Fruit fly (Drosophila melanogaster) whole organism, prepupa: Measurements from ENCODE around the gene cdi.
A peak's percentile ranks its signal among the peaks of the same experiment; 100 is the strongest.

ENCODE experiments used
- CG10631 ChIP-seq: fragments of 200-800 bp; sonication (Bioruptor generic); optimal IDR thresholded peaks from 2 replicates; lab custom pipeline; 2016; ENCODE audit warnings: missing biosample characterization, missing genetic modification characterization
- CG11294 ChIP-seq: fragments of 200-800 bp; sonication (Bioruptor generic); IDR thresholded peaks from 2 replicates; pipeline ENCODE4 v1.3.6; 2022; ENCODE audit warnings: missing biosample characterization, missing genetic modification characterization
- CG3032 ChIP-seq: fragments of 200-800 bp; optimal IDR thresholded peaks from 2 replicates; lab custom pipeline; 2019; ENCODE audit warnings: missing biosample characterization, mild to moderate bottlenecking, missing genetic modification characterization, moderate library complexity
- CG31627 ChIP-seq: fragments of 200-800 bp; sonication (Bioruptor generic); optimal IDR thresholded peaks from 3 replicates; lab custom pipeline; 2016; ENCODE audit warnings: missing biosample characterization, missing genetic modification characterization
- CG3919 ChIP-seq: fragments of 200-800 bp; sonication (Bioruptor generic); optimal IDR thresholded peaks from 3 replicates; lab custom pipeline; 2016; ENCODE audit warnings: missing biosample characterization, missing genetic modification characterization
- CG6792 ChIP-seq: fragments of 200-800 bp; sonication (Bioruptor generic); optimal IDR thresholded peaks from 3 replicates; lab custom pipeline; 2016; ENCODE audit warnings: missing biosample characterization, missing genetic modification characterization
- CG6854 ChIP-seq: fragments of 200-800 bp; sonication (Bioruptor generic); optimal IDR thresholded peaks from 2 replicates; lab custom pipeline; 2017; ENCODE audit warnings: missing biosample characterization, mild to moderate bottlenecking, missing genetic modification characterization
- CG8319 ChIP-seq: fragments of 200-800 bp; sonication (Bioruptor generic); optimal IDR thresholded peaks from 3 replicates; lab custom pipeline; 2016; ENCODE audit warnings: missing biosample characterization, missing genetic modification characterization
- CG8632 ChIP-seq: fragments of 200-800 bp; sonication (Bioruptor generic); optimal IDR thresholded peaks from 3 replicates; lab custom pipeline; 2016; ENCODE audit warnings: missing biosample characterization, missing genetic modification characterization
- CG9139 ChIP-seq: fragments of 200-800 bp; sonication (Bioruptor generic); optimal IDR thresholded peaks from 3 replicates; lab custom pipeline; 2017; ENCODE audit warnings: missing biosample characterization, mild to moderate bottlenecking, missing genetic modification characterization
- Eip75B ChIP-seq: fragments of 200-800 bp; sonication (Bioruptor generic); optimal IDR thresholded peaks from 3 replicates; lab custom pipeline; 2016; ENCODE audit warnings: missing biosample characterization, missing genetic modification characterization
- Eip78C ChIP-seq: fragments of 200-800 bp; sonication (Bioruptor generic); peaks from one replicate; lab custom pipeline; 2016; ENCODE audit warnings: missing biosample characterization, missing genetic modification characterization
- Ets21C ChIP-seq: fragments of 200-800 bp; sonication (Bioruptor generic); optimal IDR thresholded peaks from 3 replicates; lab custom pipeline; 2016; ENCODE audit warnings: missing biosample characterization, missing genetic modification characterization
- Gug ChIP-seq: fragments of 200-800 bp; sonication (Bioruptor generic); IDR thresholded peaks from 2 replicates; pipeline ENCODE4 v1.3.6; 2022; ENCODE audit warnings: missing biosample characterization, missing genetic modification characterization
- Hr38 ChIP-seq: sonication (Bioruptor generic); optimal IDR thresholded peaks from 2 replicates; lab custom pipeline; 2016; ENCODE audit warnings: missing biosample characterization, missing genetic modification characterization
- Hr39 ChIP-seq: fragments of 200-800 bp; sonication (Bioruptor generic); optimal IDR thresholded peaks from 2 replicates; lab custom pipeline; 2016; ENCODE audit warnings: missing biosample characterization, missing genetic modification characterization
- Hr4 ChIP-seq: fragments of 200-800 bp; sonication (Bioruptor generic); optimal IDR thresholded peaks from 3 replicates; lab custom pipeline; 2016; ENCODE audit warnings: missing biosample characterization, missing genetic modification characterization
- Lpt ChIP-seq: fragments of 200-800 bp; sonication (Bioruptor generic); optimal IDR thresholded peaks from 3 replicates; lab custom pipeline; 2016; ENCODE audit warnings: missing biosample characterization, missing genetic modification characterization
- OdsH ChIP-seq: fragments of 200-800 bp; sonication (Bioruptor generic); optimal IDR thresholded peaks from 3 replicates; lab custom pipeline; 2016; ENCODE audit warnings: missing biosample characterization, missing genetic modification characterization
- Sox14 ChIP-seq: fragments of 200-800 bp; sonication (Bioruptor generic); optimal IDR thresholded peaks from 3 replicates; lab custom pipeline; 2016; ENCODE audit warnings: missing biosample characterization, missing genetic modification characterization
- Sox15 ChIP-seq: fragments of 200-800 bp; sonication (Bioruptor generic); optimal IDR thresholded peaks from 3 replicates; lab custom pipeline; 2016; ENCODE audit warnings: missing biosample characterization, missing genetic modification characterization
- achi ChIP-seq: fragments of 200-800 bp; sonication (Bioruptor generic); optimal IDR thresholded peaks from 3 replicates; lab custom pipeline; 2016; ENCODE audit warnings: missing biosample characterization, missing genetic modification characterization
- acj6 ChIP-seq: fragments of 200-800 bp; sonication (Bioruptor generic); optimal IDR thresholded peaks from 3 replicates; lab custom pipeline; 2016; ENCODE audit warnings: missing biosample characterization, missing genetic modification characterization
- cyc ChIP-seq: fragments of 200-800 bp; sonication (Bioruptor generic); optimal IDR thresholded peaks from 3 replicates; lab custom pipeline; 2016; ENCODE audit warnings: missing biosample characterization, missing genetic modification characterization
- eg ChIP-seq: fragments of 200-800 bp; sonication (Bioruptor generic); IDR thresholded peaks from 3 replicates; pipeline ENCODE4 v1.3.6; 2022; ENCODE audit warnings: missing biosample characterization, missing genetic modification characterization
- esn ChIP-seq: fragments of 200-800 bp; sonication (Bioruptor generic); optimal IDR thresholded peaks from 2 replicates; lab custom pipeline; 2016; ENCODE audit warnings: missing biosample characterization, mild to moderate bottlenecking, missing genetic modification characterization, moderate library complexity
- fd59A ChIP-seq: fragments of 200-800 bp; sonication (Bioruptor generic); optimal IDR thresholded peaks from 2 replicates; lab custom pipeline; 2017; ENCODE audit warnings: missing biosample characterization, mild to moderate bottlenecking, missing genetic modification characterization, missing genetic modification reagents
- fkh ChIP-seq: fragments of 200-800 bp; sonication (Bioruptor generic); optimal IDR thresholded peaks from 3 replicates; lab custom pipeline; 2017; ENCODE audit warnings: missing biosample characterization, mild to moderate bottlenecking, missing genetic modification characterization, moderate library complexity
- lz ChIP-seq: fragments of 200-800 bp; sonication (Bioruptor generic); optimal IDR thresholded peaks from 3 replicates; lab custom pipeline; 2016; ENCODE audit warnings: missing biosample characterization, missing genetic modification characterization
- pdm3 ChIP-seq: fragments of 200-800 bp; sonication (Bioruptor generic); optimal IDR thresholded peaks from 3 replicates; lab custom pipeline; 2016; ENCODE audit warnings: missing biosample characterization, missing genetic modification characterization
- salr ChIP-seq, 2 experiments: fragments of 200-800 bp; sonication (Bioruptor generic); optimal IDR thresholded peaks; 3 replicates each; lab custom pipeline; 2016 to 2018; ENCODE audit warnings: missing biosample characterization in 2 of 2, missing genetic modification characterization in 2 of 2, mild to moderate bottlenecking in 1 of 2
- ss ChIP-seq, 2 experiments: fragments of 200-800 bp; sonication (Bioruptor generic); optimal IDR thresholded peaks; 2 replicates in 1 of 2; 3 replicates in 1 of 2; lab custom pipeline; 2017 to 2018; ENCODE audit warnings: mild to moderate bottlenecking in 2 of 2, missing biosample characterization in 2 of 2, missing genetic modification characterization in 2 of 2, moderate library complexity in 1 of 2
- svp ChIP-seq: fragments of 200-800 bp; sonication (Bioruptor generic); peaks from one replicate; lab custom pipeline; 2016; ENCODE audit warnings: missing biosample characterization, missing genetic modification characterization
- vri ChIP-seq: fragments of 200-800 bp; sonication (Bioruptor generic); optimal IDR thresholded peaks from 3 replicates; lab custom pipeline; 2016; ENCODE audit warnings: missing biosample characterization, mild to moderate bottlenecking, missing genetic modification characterization

The cdi gene

DNA sequence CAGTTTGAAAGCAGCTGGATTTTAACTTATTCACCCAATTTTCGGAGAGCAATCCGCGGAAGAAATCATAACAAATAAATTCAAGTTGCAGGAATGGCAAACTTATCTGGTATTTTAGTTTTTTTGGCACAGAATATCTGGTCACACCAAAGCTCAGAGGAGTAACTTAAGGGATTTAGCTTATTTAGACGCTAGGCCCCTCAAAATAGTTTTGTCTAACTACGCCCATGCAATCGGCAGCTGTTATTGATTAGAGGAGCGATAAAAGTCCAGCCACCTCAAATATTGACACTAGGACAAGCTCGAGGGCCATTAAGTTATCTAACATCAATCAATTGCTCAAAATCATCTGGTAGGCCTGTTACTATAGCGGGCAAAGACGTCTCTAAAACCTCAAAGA is 65.3 kb downstream of the cdi start, which contains the start of the genes GatA and P5cr (continued):
- TF ChIP-seq CG11294 (peak; percentile 73), CG3032 (tag; lab: Kevin White, UChicago) (peak; percentile 69), CG8632 (GFP tag; lab: Kevin White, UChicago) (peak; percentile 51), cyc (GFP tag; lab: Kevin White, UChicago) (peak; percentile 82), fd59A (GFP tag; lab: Kevin White, UChicago) (peak; percentile 56), eg (GFP tag; lab: Robert Waterston, UW) (peak; percentile 93), CG8319 (GFP tag; lab: Kevin White, UChicago) (no peak), acj6 (GFP tag; lab: Kevin White, UChicago) (peak; percentile 87)

DNA sequence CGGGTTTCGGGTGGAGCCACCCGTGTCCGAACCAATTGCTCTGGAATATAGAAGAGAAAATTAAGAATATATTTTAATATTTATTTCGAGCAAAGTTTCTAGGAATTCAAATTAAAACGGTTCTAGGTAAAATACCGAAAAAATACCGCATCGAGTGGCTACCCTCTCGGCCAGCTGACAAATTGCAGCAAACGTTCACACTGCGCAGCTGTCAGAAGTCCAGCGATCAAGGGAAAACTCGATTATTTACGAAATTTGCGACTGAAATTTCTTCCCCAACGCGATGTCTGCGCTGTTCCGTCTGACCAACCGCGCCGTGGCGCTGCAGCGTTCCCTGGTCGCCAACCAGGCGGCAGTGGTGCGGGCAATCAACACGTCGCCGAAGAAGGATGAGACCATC is 66.9 kb downstream of the cdi start, which contains the start of gene NP15.6:
TSS of gene NP15.6 (plus strand) at position 204 of the 400 bp plus-strand sequence.
- TF ChIP-seq achi (peak; percentile 99), CG9139 (GFP tag; lab: Kevin White, UChicago) (no peak)

DNA sequence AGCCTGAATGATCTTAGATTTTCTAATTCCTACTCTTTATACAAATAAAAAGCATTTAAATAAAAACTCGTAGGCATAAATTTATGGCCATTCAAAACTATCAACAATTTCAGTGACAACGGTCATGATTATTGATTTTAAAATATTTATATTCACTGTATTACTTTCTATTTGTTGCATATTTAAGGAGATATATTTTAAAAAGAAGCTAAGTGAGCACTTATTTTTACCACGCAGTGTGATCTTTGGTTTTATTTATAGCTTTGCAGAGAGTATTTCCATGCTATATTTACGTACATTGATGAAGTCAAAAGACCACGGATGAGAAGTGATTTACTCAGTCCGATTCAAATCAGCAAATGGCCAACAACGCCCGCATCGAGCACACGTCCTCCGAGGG is 69.3 kb downstream of the cdi start, which contains the start of gene CG14285:
TSS of gene CG14285 (plus strand) at position 339 of the 400 bp plus-strand sequence.
- TF ChIP-seq CG6854 (GFP tag; lab: Kevin White, UChicago) (no peak), svp (GFP tag; lab: Kevin White, UChicago) (no peak), Hr38 (GFP tag; lab: Kevin White, UChicago) (no peak), fd59A (GFP tag; lab: Kevin White, UChicago) (no peak), salr (GFP tag; optimal IDR thresholded peaks at IDR 0.05; lab: Kevin White, UChicago) (no peak), Hr39 (GFP tag; lab: Kevin White, UChicago) (no peak), Sox15 (GFP tag; lab: Kevin White, UChicago) (no peak), CG6792 (GFP tag; lab: Kevin White, UChicago) (no peak), pdm3 (GFP tag; lab: Kevin White, UChicago) (no peak), cyc (GFP tag; lab: Kevin White, UChicago) (no peak), Eip75B (GFP tag; lab: Kevin White, UChicago) (no peak), Lpt (GFP tag; lab: Kevin White, UChicago) (no peak)

dm6 chr3R:19023862-19024261 is 70.2 kb downstream of the cdi start, which contains the start of the genes CG6005 and CG14286:
Gene CG6005 (minus strand): TSS chr3R:19024030.
Gene CG14286 (plus strand): TSS chr3R:19024092.
- TF ChIP-seq eg (GFP tag; lab: Robert Waterston, UW) (peak; percentile 39; the same call in 1 of the 3 replicates), OdsH (no peak), lz (GFP tag; lab: Kevin White, UChicago) (peak; percentile 42), CG10631 (no peak), CG6792 (GFP tag; lab: Kevin White, UChicago) (peak; percentile 14), Sox15 (GFP tag; lab: Kevin White, UChicago) (peak; percentile 5), Hr4 (GFP tag; lab: Kevin White, UChicago) (peak; percentile 43), Hr39 (GFP tag; lab: Kevin White, UChicago) (peak; percentile 62), Gug (no peak), pdm3 (GFP tag; lab: Kevin White, UChicago) (peak; percentile 59), CG3919 (no peak), Eip78C (peak; percentile 65), CG9139 (GFP tag; lab: Kevin White, UChicago) (no peak), svp (GFP tag; lab: Kevin White, UChicago) (no peak), CG11294 (peak; percentile 9; the same call in 1 of the 2 replicates), fkh (GFP tag; lab: Kevin White, UChicago) (peak; percentile 66), cyc (GFP tag; lab: Kevin White, UChicago) (peak; percentile 4), Ets21C (GFP tag; lab: Kevin White, UChicago) (no peak), esn (peak; percentile 66), CG31627 (peak; percentile 63), achi (peak; percentile 72), vri (peak; percentile 13), ss (GFP tag; optimal IDR thresholded peaks at IDR 0.05; lab: Kevin White, UChicago) (no peak), Sox14 (GFP tag; lab: Kevin White, UChicago) (peak; percentile 68)
